Worm (Caenorhabditis elegans) whole organism, young adult: ENCODE data around the gene set-14.
A peak's percentile ranks its signal among the peaks of the same experiment; 100 is the strongest.

Experiments
- B0336.3 ChIP-seq: fragments of 200-800 bp; sonication (Bioruptor generic); IDR thresholded peaks from 2 replicates; pipeline ENCODE4 v1.3.6; 2022; ENCODE audit warnings: missing genetic modification characterization, missing compliant biosample characterization
- D2030.7 ChIP-seq: fragments of 200-800 bp; sonication (Bioruptor generic); IDR thresholded peaks from 2 replicates; pipeline ENCODE4 v1.3.6; 2022; ENCODE audit warnings: missing genetic modification reagents, missing genetic modification characterization, missing compliant biosample characterization
- F39B2.1 ChIP-seq: fragments of 200-800 bp; sonication (Bioruptor generic); IDR thresholded peaks from 2 replicates; pipeline ENCODE4 v1.3.6; 2022; ENCODE audit warnings: missing genetic modification reagents, missing genetic modification characterization, missing compliant biosample characterization
- F49E8.2 ChIP-seq: sonication (generic microtip); optimal IDR thresholded peaks from 3 replicates; lab custom pipeline; 2017; ENCODE audit warnings: missing genetic modification characterization, mild to moderate bottlenecking, missing compliant biosample characterization, antibody characterized with exemption, moderate library complexity; ENCODE audit not compliant: insufficient read depth
- F52B5.7 ChIP-seq: sonication (generic microtip); optimal IDR thresholded peaks from 2 replicates; lab custom pipeline; 2016; ENCODE audit warnings: mild to moderate bottlenecking, missing genetic modification characterization, missing compliant biosample characterization
- K12H6.12 ChIP-seq: fragments of 200-800 bp; sonication (Bioruptor generic); optimal IDR thresholded peaks from 2 replicates; lab custom pipeline; 2018; ENCODE audit warnings: mild to moderate bottlenecking, missing genetic modification characterization, missing compliant biosample characterization
- T26A5.8 ChIP-seq: sonication (generic microtip); optimal IDR thresholded peaks from 2 replicates; lab custom pipeline; 2016; ENCODE audit warnings: missing genetic modification characterization, missing compliant biosample characterization
- Y53F4B.3 ChIP-seq: fragments of 200-800 bp; sonication (Bioruptor generic); IDR thresholded peaks from 2 replicates; pipeline ENCODE4 v1.3.6; 2022; ENCODE audit warnings: missing genetic modification reagents, missing genetic modification characterization, missing compliant biosample characterization
- Y56A3A.18 ChIP-seq: fragments of 200-800 bp; sonication (Bioruptor generic); IDR thresholded peaks from 2 replicates; pipeline ENCODE4 v1.3.6; 2022; ENCODE audit warnings: missing genetic modification reagents, missing genetic modification characterization, missing compliant biosample characterization
- Y67H2A.10 ChIP-seq: fragments of 200-800 bp; sonication (Bioruptor generic); conservative IDR thresholded peaks from 2 replicates; pipeline ENCODE4 v1.3.6; 2022; ENCODE audit warnings: missing genetic modification reagents, missing genetic modification characterization, missing compliant biosample characterization
- atf-7 ChIP-seq: sonication (generic microtip); optimal IDR thresholded peaks from 2 replicates; lab custom pipeline; 2017; ENCODE audit warnings: mild to moderate bottlenecking, missing genetic modification characterization, missing compliant biosample characterization
- athp-1 ChIP-seq: sonication (generic microtip); optimal IDR thresholded peaks from 2 replicates; lab custom pipeline; 2017; ENCODE audit warnings: mild to moderate bottlenecking, missing genetic modification characterization, missing compliant biosample characterization
- attf-6 ChIP-seq: fragments of 200-800 bp; sonication (Bioruptor generic); IDR thresholded peaks from 2 replicates; pipeline ENCODE4 v1.3.6; 2022; ENCODE audit warnings: missing genetic modification reagents, missing genetic modification characterization, missing compliant biosample characterization
- bed-2 ChIP-seq: fragments of 200-800 bp; sonication (Bioruptor generic); IDR thresholded peaks from 2 replicates; pipeline ENCODE4 v1.3.6; 2022; ENCODE audit warnings: missing genetic modification reagents, missing genetic modification characterization, missing compliant biosample characterization
- cebp-2 ChIP-seq: fragments of 200-800 bp; sonication (Bioruptor generic); IDR thresholded peaks from 2 replicates; pipeline ENCODE4 v1.3.6; 2022; ENCODE audit warnings: missing genetic modification characterization, missing compliant biosample characterization
- ceh-27 ChIP-seq: fragments of 200-800 bp; sonication (Bioruptor generic); optimal IDR thresholded peaks from 2 replicates; lab custom pipeline; 2018; ENCODE audit warnings: mild to moderate bottlenecking, missing genetic modification characterization, moderate library complexity, missing compliant biosample characterization
- ceh-58 ChIP-seq: fragments of 200-800 bp; sonication (Bioruptor generic); IDR thresholded peaks from 2 replicates; pipeline ENCODE4 v1.3.6; 2022; ENCODE audit warnings: missing genetic modification characterization, missing compliant biosample characterization
- efl-1 ChIP-seq: fragments of 150-350 bp; optimal IDR thresholded peaks from 2 replicates; lab custom pipeline; 2014; ENCODE audit warnings: missing biosample characterization, missing genetic modification reagents, missing genetic modification characterization
- egrh-3 ChIP-seq: fragments of 200-800 bp; sonication (Bioruptor generic); IDR thresholded peaks from 2 replicates; pipeline ENCODE4 v1.3.6; 2022; ENCODE audit warnings: missing genetic modification reagents, missing genetic modification characterization, missing compliant biosample characterization
- gei-17 ChIP-seq: fragments of 200-800 bp; sonication (Bioruptor generic); optimal IDR thresholded peaks from 2 replicates; lab custom pipeline; 2018; ENCODE audit warnings: mild to moderate bottlenecking, missing genetic modification characterization, missing compliant biosample characterization
- him-1 ChIP-seq: sonication (generic microtip); optimal IDR thresholded peaks from 2 replicates; lab custom pipeline; 2016; ENCODE audit warnings: missing genotype, missing genetic modification reagents, missing genetic modification characterization, missing compliant biosample characterization
- hlh-12 ChIP-seq: sonication (generic microtip); optimal IDR thresholded peaks from 2 replicates; lab custom pipeline; 2016; ENCODE audit warnings: missing genetic modification characterization, missing compliant biosample characterization
- hsf-1 ChIP-seq: fragments of 200-800 bp; sonication (Bioruptor generic); IDR thresholded peaks from 2 replicates; pipeline ENCODE4 v1.3.6; 2022; ENCODE audit warnings: missing genetic modification reagents, missing genetic modification characterization, missing compliant biosample characterization
- lin-54 ChIP-seq: fragments of 200-800 bp; sonication (Bioruptor generic); optimal IDR thresholded peaks from 2 replicates; lab custom pipeline; 2018; ENCODE audit warnings: mild to moderate bottlenecking, missing genetic modification characterization, missing compliant biosample characterization
- lir-1 ChIP-seq: fragments of 200-800 bp; sonication (Bioruptor generic); conservative IDR thresholded peaks from 2 replicates; pipeline ENCODE4 v1.3.6; 2022; ENCODE audit warnings: missing genetic modification reagents, missing genetic modification characterization, missing compliant biosample characterization
- lsl-1 ChIP-seq: fragments of 200-800 bp; sonication (Bioruptor generic); optimal IDR thresholded peaks from 2 replicates; lab custom pipeline; 2018; ENCODE audit warnings: mild to moderate bottlenecking, missing genetic modification characterization, moderate library complexity, missing compliant biosample characterization
- lsy-27 ChIP-seq: sonication (generic microtip); optimal IDR thresholded peaks from 2 replicates; lab custom pipeline; 2017; ENCODE audit warnings: missing genetic modification characterization, mild to moderate bottlenecking, missing compliant biosample characterization, antibody characterized with exemption, missing genotype, borderline replicate concordance; ENCODE audit not compliant: insufficient read depth
- madf-3 ChIP-seq: fragments of 200-800 bp; sonication (Bioruptor generic); IDR thresholded peaks from 2 replicates; pipeline ENCODE4 v1.3.6; 2022; ENCODE audit warnings: missing genetic modification reagents, missing genetic modification characterization, missing compliant biosample characterization
- madf-6 ChIP-seq: fragments of 200-800 bp; sonication (Bioruptor generic); IDR thresholded peaks from 2 replicates; pipeline ENCODE4 v1.3.6; 2022; ENCODE audit warnings: missing genetic modification reagents, missing genetic modification characterization, missing compliant biosample characterization
- mel-28 ChIP-seq: sonication (generic microtip); optimal IDR thresholded peaks from 2 replicates; lab custom pipeline; 2016; ENCODE audit warnings: borderline replicate concordance, mild to moderate bottlenecking, missing genetic modification characterization, missing compliant biosample characterization
- mes-4 ChIP-seq: sonication (generic microtip); optimal IDR thresholded peaks from 2 replicates; lab custom pipeline; 2016; ENCODE audit warnings: missing genotype, missing genetic modification characterization, missing compliant biosample characterization
- nfya-1 ChIP-seq: sonication (generic microtip); optimal IDR thresholded peaks from 2 replicates; lab custom pipeline; 2017; ENCODE audit warnings: antibody characterized with exemption, missing compliant biosample characterization, missing genetic modification characterization, borderline replicate concordance; ENCODE audit not compliant: insufficient read depth
- nhr-120 ChIP-seq: fragments of 200-800 bp; sonication (Bioruptor generic); IDR thresholded peaks from 2 replicates; pipeline ENCODE4 v1.3.6; 2022; ENCODE audit warnings: missing genetic modification characterization, missing compliant biosample characterization
- nhr-179 ChIP-seq: sonication (generic microtip); optimal IDR thresholded peaks from 2 replicates; lab custom pipeline; 2016; ENCODE audit warnings: mild to moderate bottlenecking, missing genetic modification characterization, missing compliant biosample characterization
- rec-8 ChIP-seq, 2 experiments: sonication (generic microtip); optimal IDR thresholded peaks; 2 replicates each; lab custom pipeline; 2016; ENCODE audit warnings: mild to moderate bottlenecking in 2 of 2, missing genetic modification characterization in 2 of 2, missing genetic modification reagents in 2 of 2, missing genotype in 2 of 2, missing biosample characterization in 1 of 2, missing compliant biosample characterization in 1 of 2, moderate library complexity in 1 of 2
- rpc-1 ChIP-seq, 2 experiments: fragments of 150-350 bp in 1 of 2; sonication (generic microtip) in 1 of 2; optimal IDR thresholded peaks; 2 replicates each; lab custom pipeline; 2014 to 2018; ENCODE audit warnings: missing biosample characterization in 1 of 2, missing genetic modification characterization in 1 of 2, missing genetic modification reagents in 1 of 2, missing genotype in 1 of 2
- snpc-3.4 ChIP-seq: sonication (generic microtip); optimal IDR thresholded peaks from 2 replicates; lab custom pipeline; 2017; ENCODE audit warnings: missing genetic modification characterization, mild to moderate bottlenecking, missing compliant biosample characterization, antibody characterized with exemption, moderate library complexity, missing genotype, missing genetic modification reagents
- snpc-4 ChIP-seq, 5 experiments: fragments of 150-350 bp in 1 of 5; sonication (generic microtip) in 4 of 5; optimal IDR thresholded peaks; 2 replicates each; lab custom pipeline; 2014 to 2018; ENCODE audit warnings: missing genetic modification characterization in 5 of 5, missing biosample characterization in 3 of 5, antibody characterized with exemption in 2 of 5, mild to moderate bottlenecking in 2 of 5, missing compliant biosample characterization in 2 of 5, missing genotype in 2 of 5, moderate library complexity in 2 of 5, missing genetic modification reagents in 1 of 5
- somi-1 ChIP-seq: fragments of 200-800 bp; sonication (Bioruptor generic); optimal IDR thresholded peaks from 2 replicates; lab custom pipeline; 2018; ENCODE audit warnings: mild to moderate bottlenecking, missing genetic modification characterization, missing compliant biosample characterization
- tlf-1 ChIP-seq: fragments of 200-800 bp; sonication (Bioruptor generic); optimal IDR thresholded peaks from 2 replicates; lab custom pipeline; 2018; ENCODE audit warnings: mild to moderate bottlenecking, missing genetic modification characterization, missing compliant biosample characterization
- unc-62 ChIP-seq: fragments of 150-350 bp; optimal IDR thresholded peaks from 2 replicates; lab custom pipeline; 2014; ENCODE audit warnings: missing biosample characterization, missing genetic modification reagents, missing genetic modification characterization
- zfh-2 ChIP-seq: fragments of 200-800 bp; sonication (Bioruptor generic); conservative IDR thresholded peaks from 2 replicates; pipeline ENCODE4 v1.3.6; 2022; ENCODE audit warnings: missing genetic modification reagents, missing genetic modification characterization, missing compliant biosample characterization
- ztf-18 ChIP-seq: sonication (generic microtip); optimal IDR thresholded peaks from 2 replicates; lab custom pipeline; 2016; ENCODE audit warnings: missing genotype, mild to moderate bottlenecking, missing genetic modification characterization, missing compliant biosample characterization
- ztf-22 ChIP-seq: fragments of 200-800 bp; sonication (Bioruptor generic); optimal IDR thresholded peaks from 2 replicates; lab custom pipeline; 2018; ENCODE audit warnings: mild to moderate bottlenecking, missing genetic modification characterization, moderate library complexity, missing compliant biosample characterization
- ztf-25 ChIP-seq: fragments of 200-800 bp; sonication (Bioruptor generic); IDR thresholded peaks from 2 replicates; pipeline ENCODE4 v1.3.6; 2022; ENCODE audit warnings: missing genetic modification reagents, missing genetic modification characterization, missing compliant biosample characterization
- ztf-26 ChIP-seq: sonication (generic microtip); optimal IDR thresholded peaks from 2 replicates; lab custom pipeline; 2017; ENCODE audit warnings: missing genetic modification characterization, missing compliant biosample characterization

Gene set-14

DNA sequence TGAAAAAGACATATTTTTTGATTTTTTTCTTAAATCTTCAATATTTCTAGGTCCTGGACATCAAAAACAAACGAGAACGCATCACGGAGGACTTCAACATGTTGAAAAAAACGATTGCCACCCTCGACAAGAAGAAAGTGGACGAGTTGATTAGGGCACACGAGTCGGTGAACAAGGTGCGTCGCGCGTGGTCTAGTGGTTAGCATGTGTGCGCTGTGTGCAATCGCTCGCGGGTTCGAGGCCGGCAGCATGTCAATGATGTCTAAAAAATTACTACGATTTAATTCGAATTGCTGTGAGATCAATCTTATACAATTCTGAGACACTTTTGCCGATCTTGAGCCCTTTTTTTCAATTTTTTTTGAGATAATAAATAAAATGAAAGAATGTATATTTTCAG is 44.0 kb upstream of the set-14 start (continued):
- TF ChIP-seq snpc-4 (GFP tag; optimal IDR thresholded peaks at IDR 0.05; lab: Kevin White, UChicago) (peak; percentile 75), snpc-4 (tag; optimal IDR thresholded peaks at IDR 0.05; lab: Kevin White, UChicago) (peak; percentile 24 to 78 (median 72)), snpc-3.4 (tag; lab: Kevin White, UChicago) (peak; percentile 75), nhr-179 (tag; lab: Kevin White, UChicago) (no peak), lin-54 (GFP tag; lab: Kevin White, UChicago) (peak; percentile 81), ztf-26 (tag; lab: Kevin White, UChicago) (peak; percentile 79), tlf-1 (GFP tag; lab: Kevin White, UChicago) (peak; percentile 59), madf-3 (GFP tag; lab: Robert Waterston, UW) (peak; percentile 60; the same call in 1 of the 2 replicates), B0336.3 (GFP tag; lab: Robert Waterston, UW) (peak; percentile 81), bed-2 (0 out of 2 replicates have a peak, but pooled peaks have one; percentile 36), F49E8.2 (tag; lab: Kevin White, UChicago) (peak; percentile 34), ceh-58 (GFP tag; lab: Robert Waterston, UW) (no peak), attf-6 (GFP tag; lab: Robert Waterston, UW) (peak; percentile 34; the same call in 1 of the 2 replicates), rec-8 (tag; optimal IDR thresholded peaks at IDR 0.05; lab: Kevin White, UChicago) (peak; percentile 76 to 94), ztf-22 (GFP tag; lab: Kevin White, UChicago) (no peak), hsf-1 (GFP tag; lab: Robert Waterston, UW) (0 out of 2 replicates have a peak, but pooled peaks have one; percentile 25), lsl-1 (GFP tag; lab: Kevin White, UChicago) (peak; percentile 67), him-1 (tag; lab: Kevin White, UChicago) (peak; percentile 91), hlh-12 (tag; lab: Kevin White, UChicago) (peak; percentile 23), Y53F4B.3 (GFP tag; lab: Robert Waterston, UW) (no peak), madf-6 (GFP tag; lab: Robert Waterston, UW) (peak; percentile 64), zfh-2 (GFP tag; lab: Robert Waterston, UW) (peak; percentile 64), athp-1 (tag; lab: Kevin White, UChicago) (peak; percentile 92), T26A5.8 (tag; lab: Kevin White, UChicago) (peak; percentile 57), rpc-1 (optimal IDR thresholded peaks at IDR 0.05; lab: Kevin White, UChicago) (peak; percentile 87), rpc-1 (tag; optimal IDR thresholded peaks at IDR 0.05; lab: Kevin White, UChicago) (peak; percentile 87), nhr-120 (peak; percentile 71; the same call in 1 of the 2 replicates), Y56A3A.18 (GFP tag; lab: Robert Waterston, UW) (0 out of 2 replicates have a peak, but pooled peaks have one; percentile 61), unc-62 (GFP tag; lab: Kevin White, UChicago) (no peak), gei-17 (no peak), ztf-18 (tag; lab: Kevin White, UChicago) (peak; percentile 79), D2030.7 (GFP tag; lab: Robert Waterston, UW) (peak; percentile 43), Y67H2A.10 (0 out of 2 replicates have a peak, but pooled peaks have one; percentile 18), F52B5.7 (peak; percentile 80), cebp-2 (GFP tag; lab: Robert Waterston, UW) (peak; percentile 74; the same call in 1 of the 2 replicates), lir-1 (peak; percentile 58; the same call in 1 of the 2 replicates), mes-4 (tag; lab: Kevin White, UChicago) (peak; percentile 82), nfya-1 (tag; lab: Kevin White, UChicago) (no peak), mel-28 (peak; percentile 61), ceh-27 (peak; percentile 92), egrh-3 (GFP tag; lab: Robert Waterston, UW) (no peak), ztf-25 (GFP tag; lab: Robert Waterston, UW) (peak; percentile 80; the same call in 1 of the 2 replicates), somi-1 (peak; percentile 63), F39B2.1 (GFP tag; lab: Robert Waterston, UW) (no peak), K12H6.12 (tag; lab: Kevin White, UChicago) (peak; percentile 65), atf-7 (tag; lab: Kevin White, UChicago) (peak; percentile 82), lsy-27 (peak; percentile 79), efl-1 (GFP tag; lab: Kevin White, UChicago) (peak; percentile 30)
